Worm (Caenorhabditis elegans): ENCODE data around the gene H20J04.1.
A peak's percentile ranks its signal among the peaks of the same experiment; 100 is the strongest.

The H20J04.1 gene

ce11 chrII:4355217-4355616 lies at the start of gene H20J04.1, which contains the start of gene H20J04.7:
TSS of gene H20J04.1 (plus strand) at chrII:4355613.
TSS of gene H20J04.7 (minus strand) at chrII:4355317.
- no peak for TF ChIP-seq tlf-1 (GFP tag; optimal IDR thresholded peaks at IDR 0.05)
- no peak for TF ChIP-seq cebp-1 (GFP tag; IDR thresholded peaks at IDR 0.05)
- no peak for TF ChIP-seq cebp-1 (tag; optimal IDR thresholded peaks at IDR 0.05)
- no peak for TF ChIP-seq ets-4 (GFP tag; optimal IDR thresholded peaks at IDR 0.05)
- no peak for TF ChIP-seq nhr-179 (tag; optimal IDR thresholded peaks at IDR 0.05)
- no peak for TF ChIP-seq egl-44 (GFP tag; IDR thresholded peaks at IDR 0.05)
- no peak for TF ChIP-seq Y53G8AR.9 (GFP tag; conservative IDR thresholded peaks at IDR 0.05)
- no peak for TF ChIP-seq athp-1 (tag; optimal IDR thresholded peaks at IDR 0.05)
- no peak for TF ChIP-seq lin-40 (tag; optimal IDR thresholded peaks at IDR 0.05)
- TF ChIP-seq snpc-4 (GFP tag; optimal IDR thresholded peaks at IDR 0.05): no peak
- TF ChIP-seq snpc-4 (tag; optimal IDR thresholded peaks at IDR 0.05): no peak
- TF ChIP-seq chd-7 (tag; optimal IDR thresholded peaks at IDR 0.05): no peak
- no peak for TF ChIP-seq ztf-3 (GFP tag; optimal IDR thresholded peaks at IDR 0.05)

- no peak for TF ChIP-seq mcd-1 (GFP tag; IDR thresholded peaks at IDR 0.05)
- no peak for TF ChIP-seq madf-10 (tag; optimal IDR thresholded peaks at IDR 0.05)
- no peak for TF ChIP-seq F37B4.10 (GFP tag; IDR thresholded peaks at IDR 0.05)
- TF ChIP-seq ets-4 (GFP tag; optimal IDR thresholded peaks at IDR 0.05): no peak
- TF ChIP-seq ztf-26 (tag; optimal IDR thresholded peaks at IDR 0.05): no peak
- no peak for TF ChIP-seq F55B11.4 (tag; optimal IDR thresholded peaks at IDR 0.05; ENCODE audit: borderline replicate concordance, insufficient read depth)
- TF ChIP-seq cebp-2 (GFP tag; IDR thresholded peaks at IDR 0.05): no peak
- no peak for TF ChIP-seq F23B12.7 (tag; optimal IDR thresholded peaks at IDR 0.05; ENCODE audit: insufficient read depth)
- no peak for TF ChIP-seq Y53F4B.3 (GFP tag; IDR thresholded peaks at IDR 0.05)
- no peak for TF ChIP-seq attf-3 (GFP tag; conservative IDR thresholded peaks at IDR 0.05)
- no peak for TF ChIP-seq mxl-1 (tag; optimal IDR thresholded peaks at IDR 0.05)
- TF ChIP-seq dpl-1 (GFP tag; optimal IDR thresholded peaks at IDR 0.05): no peak
- TF ChIP-seq egl-18 (GFP tag; IDR thresholded peaks at IDR 0.05): no peak
- no peak for TF ChIP-seq efl-1 (GFP tag; optimal IDR thresholded peaks at IDR 0.05)
- TF ChIP-seq bed-2 (GFP tag; IDR thresholded peaks at IDR 0.05): no peak
- no peak for TF ChIP-seq madf-6 (GFP tag; IDR thresholded peaks at IDR 0.05)
- no peak for TF ChIP-seq nhr-90 (tag; optimal IDR thresholded peaks at IDR 0.05)
- no peak for TF ChIP-seq ZK185.1 (tag; optimal IDR thresholded peaks at IDR 0.05; ENCODE audit: poor library complexity, severe bottlenecking)
These were observed 48.3 kb upstream of the H20J04.1 start, which contains the start of gene Y52E8A.3 for ce11 chrII:4306921-4307630. TSS of gene Y52E8A.3 (minus strand) at chrII:4306971.

ce11 chrII:4309112-4309511 lies 46.3 kb upstream of the H20J04.1 start:
- 0 out of 2 replicates have a peak, but pooled peaks have one; percentile 63 for TF ChIP-seq bed-1 (GFP tag; IDR thresholded peaks at IDR 0.05)
- peak; percentile 73; the same call in 1 of the 2 replicates for TF ChIP-seq nhr-120 (GFP tag; IDR thresholded peaks at IDR 0.05)
- peak; percentile 89 for TF ChIP-seq unc-62 (GFP tag; optimal IDR thresholded peaks at IDR 0.05)

- TF ChIP-seq egl-44 (GFP tag; IDR thresholded peaks at IDR 0.05) (no peak), hmg-20 (GFP tag; IDR thresholded peaks at IDR 0.05) (no peak), D2030.7 (GFP tag; IDR thresholded peaks at IDR 0.05) (no peak)
These were observed 43.3 kb upstream of the H20J04.1 start, which contains the start of gene plep-1 for ce11 chrII:4312115-4312514. TSS of gene plep-1 (minus strand) at chrII:4312215.

All from whole organism, young adult.